Fruit fly (Drosophila melanogaster) whole organism, pupa: ENCODE measurements around the gene Taf12.
A peak's percentile ranks its signal among the peaks of the same experiment; 100 is the strongest.

Experiments
- CG10348 ChIP-seq: fragments of 200-800 bp; sonication (Bioruptor generic); IDR thresholded peaks from 2 replicates; pipeline ENCODE4 v1.3.6; 2022; ENCODE audit warnings: missing biosample characterization, missing genetic modification characterization
- CG12605 ChIP-seq: fragments of 200-800 bp; sonication (Bioruptor generic); IDR thresholded peaks from 2 replicates; pipeline ENCODE4 v1.3.6; 2022; ENCODE audit warnings: missing biosample characterization, missing genetic modification characterization
- CG13204 ChIP-seq: fragments of 200-800 bp; sonication (Bioruptor generic); optimal IDR thresholded peaks from 2 replicates; lab custom pipeline; 2018; ENCODE audit warnings: missing biosample characterization, mild to moderate bottlenecking, missing genetic modification characterization, moderate library complexity
- CG14655 ChIP-seq: fragments of 200-800 bp; sonication (Bioruptor generic); optimal IDR thresholded peaks from 3 replicates; lab custom pipeline; 2017; ENCODE audit warnings: mild to moderate bottlenecking, missing biosample characterization, missing genetic modification reagents, missing genetic modification characterization
- CG15710 ChIP-seq: fragments of 200-800 bp; sonication (Bioruptor generic); optimal IDR thresholded peaks from 2 replicates; lab custom pipeline; 2018; ENCODE audit warnings: missing biosample characterization, mild to moderate bottlenecking, missing genetic modification characterization, moderate library complexity
- CG17806 ChIP-seq: fragments of 200-800 bp; sonication (Bioruptor generic); optimal IDR thresholded peaks from 2 replicates; lab custom pipeline; 2018; ENCODE audit warnings: missing biosample characterization, mild to moderate bottlenecking, missing genetic modification characterization, moderate library complexity
- CG32121 ChIP-seq: fragments of 200-800 bp; sonication (Bioruptor generic); IDR thresholded peaks from 2 replicates; pipeline ENCODE4 v1.3.6; 2022; ENCODE audit warnings: missing biosample characterization, missing genetic modification characterization
- CG34367 ChIP-seq: fragments of 200-800 bp; sonication (Bioruptor generic); optimal IDR thresholded peaks from 2 replicates; lab custom pipeline; 2018; ENCODE audit warnings: missing biosample characterization, mild to moderate bottlenecking, missing genetic modification characterization
- CG4496 ChIP-seq: fragments of 200-800 bp; sonication (Bioruptor generic); IDR thresholded peaks from 3 replicates; pipeline ENCODE4 v1.3.6; 2022; ENCODE audit warnings: missing biosample characterization, missing genetic modification characterization
- CG8159 ChIP-seq: fragments of 200-800 bp; sonication (Bioruptor generic); optimal IDR thresholded peaks from 3 replicates; lab custom pipeline; 2018; ENCODE audit warnings: missing biosample characterization, mild to moderate bottlenecking, missing genetic modification characterization, moderate library complexity
- CG8301 ChIP-seq: fragments of 200-800 bp; sonication (Bioruptor generic); optimal IDR thresholded peaks from 2 replicates; lab custom pipeline; 2018; ENCODE audit warnings: missing biosample characterization, mild to moderate bottlenecking, missing genetic modification characterization
- CG9948 ChIP-seq: fragments of 200-800 bp; sonication (Bioruptor generic); optimal IDR thresholded peaks from 2 replicates; lab custom pipeline; 2018; ENCODE audit warnings: missing biosample characterization, mild to moderate bottlenecking, missing genetic modification characterization, moderate library complexity
- D1 ChIP-seq: fragments of 200-800 bp; sonication (Bioruptor generic); optimal IDR thresholded peaks from 2 replicates; lab custom pipeline; 2018; ENCODE audit warnings: missing biosample characterization, mild to moderate bottlenecking, missing genetic modification characterization, moderate library complexity
- EcR ChIP-seq: fragments of 200-800 bp; sonication (Bioruptor generic); optimal IDR thresholded peaks from 3 replicates; lab custom pipeline; 2019; ENCODE audit warnings: missing biosample characterization, missing genetic modification characterization, mild to moderate bottlenecking, moderate library complexity, missing genetic modification reagents
- Ets98B ChIP-seq: fragments of 200-800 bp; sonication (Bioruptor generic); IDR thresholded peaks from 2 replicates; pipeline ENCODE4 v1.3.6; 2022; ENCODE audit warnings: missing biosample characterization, missing genetic modification characterization
- Pif1A ChIP-seq: fragments of 200-800 bp; sonication (Bioruptor generic); optimal IDR thresholded peaks from 3 replicates; lab custom pipeline; 2016; ENCODE audit warnings: missing biosample characterization, missing genetic modification characterization
- Pif1B ChIP-seq: fragments of 200-800 bp; sonication (Bioruptor generic); optimal IDR thresholded peaks from 3 replicates; lab custom pipeline; 2016; ENCODE audit warnings: missing biosample characterization, missing genetic modification characterization
- Snoo ChIP-seq: fragments of 200-800 bp; sonication (Bioruptor generic); optimal IDR thresholded peaks from 3 replicates; lab custom pipeline; 2017; ENCODE audit warnings: missing biosample characterization, mild to moderate bottlenecking, missing genetic modification characterization, inconsistent platforms
- fd96Ca ChIP-seq: fragments of 200-800 bp; sonication (Bioruptor generic); IDR thresholded peaks from 3 replicates; pipeline ENCODE4 v1.3.6; 2022; ENCODE audit warnings: missing biosample characterization, missing genetic modification characterization
- gl ChIP-seq: fragments of 200-800 bp; sonication (Bioruptor generic); optimal IDR thresholded peaks from 2 replicates; lab custom pipeline; 2018; ENCODE audit warnings: missing biosample characterization, mild to moderate bottlenecking, missing genetic modification characterization
- rn ChIP-seq: fragments of 200-800 bp; sonication (Bioruptor generic); IDR thresholded peaks from 2 replicates; pipeline ENCODE4 v1.3.6; 2022; ENCODE audit warnings: missing biosample characterization, missing genetic modification characterization

Taf12 gene

dm6 chr3R:11692504-11692903 is 13.0 kb upstream of the Taf12 start:
- TF ChIP-seq CG13204 (GFP tag; lab: Kevin White, UChicago) = no peak
- no peak for TF ChIP-seq fd96Ca
- no peak for TF ChIP-seq CG8301
- no peak for TF ChIP-seq CG14655 (GFP tag; lab: Kevin White, UChicago)
- TF ChIP-seq CG4496 = no peak
- no peak for TF ChIP-seq CG12605 (GFP tag; lab: Robert Waterston, UW)
- TF ChIP-seq D1 = no peak
- no peak for TF ChIP-seq EcR (GFP tag; lab: Kevin White, UChicago)
- TF ChIP-seq CG9948 (tag; lab: Kevin White, UChicago) = no peak
- TF ChIP-seq Pif1A (GFP tag; lab: Kevin White, UChicago) = no peak
- no peak for TF ChIP-seq CG32121
- TF ChIP-seq Ets98B (GFP tag; lab: Robert Waterston, UW) = no peak
- TF ChIP-seq CG15710 (tag; lab: Kevin White, UChicago) = no peak
- TF ChIP-seq CG10348 = no peak

- TF ChIP-seq CG4496 (no peak), Pif1B (GFP tag; lab: Kevin White, UChicago) (no peak), Pif1A (GFP tag; lab: Kevin White, UChicago) (no peak), CG8301 (no peak), Snoo (tag; lab: Kevin White, UChicago) (no peak), CG12605 (GFP tag; lab: Robert Waterston, UW) (no peak), CG13204 (GFP tag; lab: Kevin White, UChicago) (no peak), CG34367 (tag; lab: Kevin White, UChicago) (no peak), CG32121 (no peak), CG15710 (tag; lab: Kevin White, UChicago) (no peak), CG9948 (tag; lab: Kevin White, UChicago) (no peak), rn (no peak), fd96Ca (no peak), CG14655 (GFP tag; lab: Kevin White, UChicago) (no peak), D1 (no peak), CG17806 (no peak), EcR (GFP tag; lab: Kevin White, UChicago) (no peak), CG8159 (tag; lab: Kevin White, UChicago) (no peak), CG10348 (no peak), gl (tag; lab: Kevin White, UChicago) (no peak)
Observed at dm6 chr3R:11691747-11692146, 12.3 kb upstream of the Taf12 start, which contains the start of gene CG18765. Gene CG18765, minus strand, starts transcription at chr3R:11691799.

dm6 chr3R:11690857-11691471 is 11.5 kb upstream of the Taf12 start:
- no peak for TF ChIP-seq rn
- TF ChIP-seq fd96Ca = no peak
- no peak for TF ChIP-seq gl (tag; lab: Kevin White, UChicago)
- no peak for TF ChIP-seq CG10348
- no peak for TF ChIP-seq CG4496
- no peak for TF ChIP-seq CG12605 (GFP tag; lab: Robert Waterston, UW)
- TF ChIP-seq CG8301 = no peak
- TF ChIP-seq EcR (GFP tag; lab: Kevin White, UChicago) = no peak
- TF ChIP-seq CG9948 (tag; lab: Kevin White, UChicago) = no peak
- TF ChIP-seq Ets98B (GFP tag; lab: Robert Waterston, UW) = no peak
- no peak for TF ChIP-seq D1
- TF ChIP-seq Pif1B (GFP tag; lab: Kevin White, UChicago) = no peak
- no peak for TF ChIP-seq CG34367 (tag; lab: Kevin White, UChicago)
- TF ChIP-seq CG15710 (tag; lab: Kevin White, UChicago) = no peak
- no peak for TF ChIP-seq Pif1A (GFP tag; lab: Kevin White, UChicago)
- no peak for TF ChIP-seq CG32121
- no peak for TF ChIP-seq CG8159 (tag; lab: Kevin White, UChicago)
- no peak for TF ChIP-seq Snoo (tag; lab: Kevin White, UChicago)
- no peak for TF ChIP-seq CG13204 (GFP tag; lab: Kevin White, UChicago)
- no peak for TF ChIP-seq CG17806

dm6 chr3R:11689900-11690299 is 10.4 kb upstream of the Taf12 start, which contains the start of gene CG6908:
Gene CG6908, minus strand, starts transcription at chr3R:11690051.
- TF ChIP-seq CG14655 (GFP tag; lab: Kevin White, UChicago) = no peak
- peak; percentile 37 for TF ChIP-seq EcR (GFP tag; lab: Kevin White, UChicago)
- TF ChIP-seq fd96Ca = no peak
- no peak for TF ChIP-seq Pif1B (GFP tag; lab: Kevin White, UChicago)
- no peak for TF ChIP-seq Pif1A (GFP tag; lab: Kevin White, UChicago)
- no peak for TF ChIP-seq CG15710 (tag; lab: Kevin White, UChicago)
- TF ChIP-seq CG32121 = 0 out of 2 replicates have a peak, but pooled peaks have one; percentile 30
- no peak for TF ChIP-seq CG8159 (tag; lab: Kevin White, UChicago)
- TF ChIP-seq CG13204 (GFP tag; lab: Kevin White, UChicago) = no peak
- no peak; the same call in 1 of the 2 replicates for TF ChIP-seq Ets98B (GFP tag; lab: Robert Waterston, UW)
- TF ChIP-seq, all 21 proteins: peak for 2

dm6 chr3R:11688055-11688454 is 8.6 kb upstream of the Taf12 start, which contains the start of gene CG6834:
Gene CG6834, minus strand, starts transcription at chr3R:11688133.
- peak; percentile 57 for TF ChIP-seq EcR (GFP tag; lab: Kevin White, UChicago)
- TF ChIP-seq Snoo (tag; lab: Kevin White, UChicago) = no peak

dm6 chr3R:11684316-11684715 is 4.8 kb upstream of the Taf12 start, which contains the start of gene CG6830:
Gene CG6830, minus strand, starts transcription at chr3R:11684342.
- TF ChIP-seq Ets98B (GFP tag; lab: Robert Waterston, UW) (no peak), fd96Ca (no peak), EcR (GFP tag; lab: Kevin White, UChicago) (no peak), Pif1B (GFP tag; lab: Kevin White, UChicago) (no peak)
